Fruit fly (Drosophila melanogaster) S2 (cell line): Measurements from ENCODE around the gene fiz.

Experiments
- CG8478 ChIP-seq: fragments of >200 bp; optimal IDR thresholded peaks from 2 replicates; lab custom pipeline; 2018
- CTCF ChIP-seq, 2 experiments: fragments of >200 bp; optimal IDR thresholded peaks; 2 replicates each; lab custom pipeline; 2018

DNA sequence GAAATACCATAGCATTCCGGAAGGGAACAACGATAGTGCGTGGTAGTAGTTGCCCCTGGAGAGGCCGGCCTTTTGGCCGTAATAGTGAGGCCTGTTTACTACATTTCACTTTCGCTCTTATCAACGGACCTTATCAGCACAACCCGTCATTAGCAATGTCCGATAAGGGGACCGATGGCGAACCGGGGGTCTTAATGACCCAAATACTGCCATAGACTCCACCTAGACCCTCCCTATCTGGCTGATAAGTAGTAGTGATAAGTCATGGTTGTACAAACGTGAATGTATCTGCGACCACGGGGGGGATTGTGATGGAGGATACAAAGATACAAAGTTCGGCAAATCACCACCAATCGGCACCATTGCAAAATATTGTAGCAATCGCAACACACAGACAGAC lies 39.7 kb upstream of the fiz start:
- TF ChIP-seq CG8478 (no peak), CTCF (optimal IDR thresholded peaks at IDR 0.05; lab: Kevin White, UChicago) (no peak)
